Worm (Caenorhabditis elegans) whole organism, L4 larva: ENCODE measurements around the gene arl-3.

Experiments
- ceh-32 ChIP-seq: sonication (generic microtip); optimal IDR thresholded peaks from 2 replicates; lab custom pipeline; 2016; ENCODE audit warnings: mild to moderate bottlenecking, missing genetic modification characterization, missing compliant biosample characterization; ENCODE audit not compliant: poor library complexity
- egl-27 ChIP-seq: sonication (generic microtip); optimal IDR thresholded peaks from 3 replicates; lab custom pipeline; 2017; ENCODE audit warnings: missing biosample characterization, missing genetic modification reagents, missing genetic modification characterization

DNA sequence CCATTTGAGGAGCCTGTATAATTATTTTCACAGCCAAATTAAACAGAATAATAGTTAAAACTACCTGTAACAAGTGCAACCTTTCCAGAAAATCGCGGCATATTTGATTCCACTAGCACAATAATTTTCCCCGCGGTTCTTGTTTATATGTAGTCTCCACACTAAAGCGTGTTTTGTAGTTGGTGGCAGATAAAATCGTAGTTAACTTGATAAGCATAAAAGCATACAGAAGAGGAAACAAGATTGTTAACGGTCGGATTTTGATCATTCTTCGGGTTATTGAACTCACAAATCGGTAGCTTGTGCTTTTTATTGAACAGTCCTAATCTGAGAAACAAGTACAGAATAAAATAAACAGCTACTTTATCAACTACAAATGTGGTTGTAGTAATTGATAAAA lies 18.9 kb upstream of the arl-3 start, which contains the start of gene C01G12.5:
- TF ChIP-seq egl-27 (no peak), ceh-32 (no peak)
